Fruit fly (Drosophila melanogaster): ENCODE measurements around the gene Tsp86D.
A peak's percentile ranks its signal among the peaks of the same experiment; 100 is the strongest.

Gene Tsp86D

DNA sequence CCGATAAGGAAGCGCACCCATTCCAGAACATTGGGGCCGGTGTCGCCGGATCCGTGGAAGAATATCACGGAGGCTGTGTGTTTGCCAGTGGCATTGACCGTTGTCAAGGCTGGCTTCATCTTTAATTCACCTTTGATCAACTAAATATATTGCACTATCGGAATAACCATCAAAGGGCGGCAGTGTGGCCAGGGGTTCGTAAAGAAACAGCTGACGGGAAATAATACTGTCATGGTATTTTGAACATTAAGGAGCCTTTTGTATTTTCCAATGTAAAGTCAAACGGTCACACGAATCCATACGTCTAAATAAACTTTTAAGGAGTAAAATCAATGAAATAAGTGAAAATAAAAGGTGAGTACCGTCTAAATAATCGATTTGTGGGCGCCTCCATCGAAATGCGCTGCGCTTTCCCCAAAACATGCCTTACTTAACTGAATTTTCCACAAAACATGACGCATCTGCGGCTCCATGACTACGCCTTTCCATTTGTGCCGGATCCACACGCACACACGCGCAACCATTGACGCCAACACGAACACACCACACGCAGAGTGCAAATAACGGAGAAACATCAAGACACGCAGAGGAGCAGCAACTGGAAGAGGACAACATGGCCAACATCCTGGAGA is 14.1 kb upstream of the Tsp86D start, which contains the start of the genes CG6567 and CG4511 (continued):
- TF ChIP-seq CG10267 (tag; optimal IDR thresholded peaks at IDR 0.05) (peak; percentile 8), nmo (GFP tag; optimal IDR thresholded peaks at IDR 0.05) (peak; percentile 36), bigmax (GFP tag; optimal IDR thresholded peaks at IDR 0.05) (no peak), CG13287 (GFP tag; IDR thresholded peaks at IDR 0.05; ENCODE audit: partially characterized antibody) (peak; percentile 36; the same call in 1 of the 2 replicates), CG34422 (GFP tag; IDR thresholded peaks at IDR 0.05) (peak; percentile 80; the same call in 1 of the 3 replicates), CHES-1-like (GFP tag; optimal IDR thresholded peaks at IDR 0.05) (peak; percentile 38), stwl (tag; optimal IDR thresholded peaks at IDR 0.05) (peak; percentile 60), Sin3A (optimal IDR thresholded peaks at IDR 0.05) (peak; percentile 76), Ets97D (GFP tag; optimal IDR thresholded peaks at IDR 0.05) (peak; percentile 45), grn (GFP tag; optimal IDR thresholded peaks at IDR 0.05) (peak; percentile 93), Med (GFP tag) (peak; percentile 80), CG11695 (GFP tag; IDR thresholded peaks at IDR 0.05) (no peak), CG12659 (GFP tag; optimal IDR thresholded peaks at IDR 0.05) (peak; percentile 55), CG18476 (GFP tag; optimal IDR thresholded peaks at IDR 0.05) (no peak), Dll (GFP tag; IDR thresholded peaks at IDR 0.05; ENCODE audit: partially characterized antibody) (0 out of 4 replicates have a peak, but pooled peaks have one; percentile 35), knrl (GFP tag; IDR thresholded peaks at IDR 0.05; ENCODE audit: partially characterized antibody) (peak; percentile 35; the same call in 1 of the 3 replicates), CG9797 (GFP tag; optimal IDR thresholded peaks at IDR 0.05) (peak; percentile 78), Fer1 (GFP tag; optimal IDR thresholded peaks at IDR 0.05) (peak; percentile 22), sens (GFP tag) (peak; percentile 79), MESR4 (GFP tag; optimal IDR thresholded peaks at IDR 0.05) (peak; percentile 68), sug (tag; optimal IDR thresholded peaks at IDR 0.05) (peak; percentile 48), CG6175 (GFP tag; IDR thresholded peaks at IDR 0.05) (0 out of 3 replicates have a peak, but pooled peaks have one; percentile 16), tx (GFP tag; optimal IDR thresholded peaks at IDR 0.05) (peak; percentile 84), Dp (GFP tag; optimal IDR thresholded peaks at IDR 0.05) (peak; percentile 26), HLH3B (GFP tag; IDR thresholded peaks at IDR 0.05) (no peak)

- peak; percentile 29 for TF ChIP-seq MESR4 (GFP tag; optimal IDR thresholded peaks at IDR 0.05)
- TF ChIP-seq emc (GFP tag; optimal IDR thresholded peaks at IDR 0.05), result no peak
- TF ChIP-seq vfl (GFP tag; optimal IDR thresholded peaks at IDR 0.05), result no peak
- TF ChIP-seq nerfin-1 (tag; optimal IDR thresholded peaks at IDR 0.05), result peak; percentile 83
- TF ChIP-seq phol (tag; optimal IDR thresholded peaks at IDR 0.05), result peak; percentile 74
- peak in 1 of 2 experiments; percentile 76 for TF ChIP-seq crp (GFP tag; optimal IDR thresholded peaks at IDR 0.05)
- peak; percentile 7 for TF ChIP-seq Dp (GFP tag; optimal IDR thresholded peaks at IDR 0.05)
- TF ChIP-seq cad (GFP tag; optimal IDR thresholded peaks at IDR 0.05), result peak; percentile 62
- TF ChIP-seq seq (GFP tag; IDR thresholded peaks at IDR 0.05), result peak; percentile 14; the same call in 1 of the 2 replicates
- no peak for TF ChIP-seq CG3995 (GFP tag; optimal IDR thresholded peaks at IDR 0.05)
- no peak for TF ChIP-seq Dip2 (GFP tag; IDR thresholded peaks at IDR 0.05)
- TF ChIP-seq gfzf (GFP tag; optimal IDR thresholded peaks at IDR 0.05), result peak; percentile 16
- TF ChIP-seq CG13287 (GFP tag; IDR thresholded peaks at IDR 0.05; ENCODE audit: partially characterized antibody), result no peak
- TF ChIP-seq trem (tag; optimal IDR thresholded peaks at IDR 0.05), result peak; percentile 48
- TF ChIP-seq YL-1 (GFP tag; optimal IDR thresholded peaks at IDR 0.05), result peak; percentile 33
- no peak for TF ChIP-seq CG17361 (GFP tag; IDR thresholded peaks at IDR 0.05)
- no peak for TF ChIP-seq CG1602 (GFP tag; optimal IDR thresholded peaks at IDR 0.05)
- TF ChIP-seq CG13123 (GFP tag; optimal IDR thresholded peaks at IDR 0.05), result no peak
- TF ChIP-seq D (optimal IDR thresholded peaks at IDR 0.05), result peak; percentile 13
- no peak for TF ChIP-seq D (GFP tag; optimal IDR thresholded peaks at IDR 0.05)
- no peak for TF ChIP-seq Sin3A (optimal IDR thresholded peaks at IDR 0.05)
- peak; percentile 5 for TF ChIP-seq stwl (tag; optimal IDR thresholded peaks at IDR 0.05)
- no peak for TF ChIP-seq dmrt99B (tag; optimal IDR thresholded peaks at IDR 0.05)
Observed at dm6 chr3R:10856618-10857017, 11.9 kb upstream of the Tsp86D start, which contains the start of gene CG4570. Gene CG4570 (plus strand): TSS chr3R:10856807.

All from whole organism, embryonic.